Fruit fly (Drosophila melanogaster): ENCODE measurements around the gene CG13731.

The CG13731 gene

dm6 chr3L:17349604-17350003 lies 39.2 kb downstream of the CG13731 start, which contains the start of gene Mip (continued):
- TF ChIP-seq D (optimal IDR thresholded peaks at IDR 0.05) = no peak
- TF ChIP-seq D (GFP tag; optimal IDR thresholded peaks at IDR 0.05) = no peak
- TF ChIP-seq CG3847 (GFP tag; IDR thresholded peaks at IDR 0.05) = 0 out of 2 replicates have a peak, but pooled peaks have one; percentile 8
- TF ChIP-seq repo (GFP tag; optimal IDR thresholded peaks at IDR 0.05) = no peak
- TF ChIP-seq CG17612 (GFP tag; IDR thresholded peaks at IDR 0.05) = no peak
- peak; percentile 39 for TF ChIP-seq Hey (tag; optimal IDR thresholded peaks at IDR 0.05)
- no peak for TF ChIP-seq CG6689 (GFP tag; IDR thresholded peaks at IDR 0.05)
- TF ChIP-seq CG10209 (GFP tag; optimal IDR thresholded peaks at IDR 0.05) = no peak

DNA sequence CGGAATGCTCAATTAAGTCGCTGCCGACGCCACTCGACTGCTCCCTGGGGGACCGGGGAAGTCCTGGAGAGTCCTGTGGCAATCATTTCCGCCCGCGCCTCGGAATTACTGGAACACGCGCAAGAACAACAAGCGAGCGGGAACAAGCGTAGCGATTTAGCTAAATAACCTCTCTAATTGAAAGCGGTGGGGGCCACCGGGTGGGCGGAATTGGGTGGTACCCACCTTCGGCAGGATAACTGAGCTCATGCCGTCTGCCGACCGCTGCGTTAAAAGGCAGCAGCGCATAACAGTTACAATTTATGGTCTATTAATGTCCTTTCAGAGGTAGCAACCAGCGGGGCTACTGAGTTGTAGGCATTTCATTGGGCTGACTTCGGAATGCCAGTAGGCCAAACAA lies 42.4 kb downstream of the CG13731 start:
- TF ChIP-seq lov (optimal IDR thresholded peaks at IDR 0.05) = no peak
- TF ChIP-seq lov (GFP tag; IDR thresholded peaks at IDR 0.05) = no peak
- TF ChIP-seq CG9609 (GFP tag; optimal IDR thresholded peaks at IDR 0.05) = no peak
- TF ChIP-seq CG30020 (tag; optimal IDR thresholded peaks at IDR 0.05) = no peak
- TF ChIP-seq dm (GFP tag; optimal IDR thresholded peaks at IDR 0.05) = no peak
- TF ChIP-seq stc (GFP tag; IDR thresholded peaks at IDR 0.05) = no peak
- TF ChIP-seq abd-A (tag; optimal IDR thresholded peaks at IDR 0.05) = peak; percentile 91
- TF ChIP-seq CG9797 (GFP tag; optimal IDR thresholded peaks at IDR 0.05) = no peak
- TF ChIP-seq mld (GFP tag; IDR thresholded peaks at IDR 0.05; ENCODE audit: partially characterized antibody) = no peak
- TF ChIP-seq mirr (GFP tag; optimal IDR thresholded peaks at IDR 0.05) = peak; percentile 14
- no peak for TF ChIP-seq CG16863 (GFP tag; optimal IDR thresholded peaks at IDR 0.05)
- TF ChIP-seq sisA (GFP tag; IDR thresholded peaks at IDR 0.05) = no peak
- TF ChIP-seq CG12769 (tag; optimal IDR thresholded peaks at IDR 0.05) = no peak
- TF ChIP-seq CG14965 (GFP tag; optimal IDR thresholded peaks at IDR 0.05; ENCODE audit: borderline replicate concordance) = no peak
- TF ChIP-seq corto (GFP tag; optimal IDR thresholded peaks at IDR 0.05) = no peak
- TF ChIP-seq disco-r (GFP tag; optimal IDR thresholded peaks at IDR 0.05) = no peak
- TF ChIP-seq zfh2 (GFP tag; optimal IDR thresholded peaks at IDR 0.05) = no peak
- peak; percentile 72 for TF ChIP-seq Hey (tag; optimal IDR thresholded peaks at IDR 0.05)

DNA sequence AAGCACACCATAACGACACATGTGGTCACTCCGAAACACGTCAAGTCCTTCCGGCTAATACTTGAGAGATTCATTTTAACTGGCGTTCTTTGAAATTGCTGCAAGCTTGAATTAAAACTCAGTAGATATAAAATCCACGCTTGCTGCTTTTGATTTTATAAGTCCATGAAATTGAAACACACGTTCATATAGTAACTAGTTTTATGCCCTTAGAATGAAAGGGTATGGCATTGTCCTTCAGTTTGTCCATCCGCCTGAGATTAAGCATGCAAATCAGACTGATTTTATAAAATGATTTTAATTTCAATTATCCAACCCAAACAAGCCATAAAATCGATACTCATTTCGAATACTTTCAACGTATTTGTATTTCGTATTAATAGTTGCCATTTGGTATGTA lies 44.2 kb downstream of the CG13731 start, which contains the start of gene brv2:
brv2 (minus strand) TSS at position 101 of the 400 bp plus-strand sequence.
- TF ChIP-seq mirr (GFP tag; optimal IDR thresholded peaks at IDR 0.05) (no peak), pb (GFP tag; optimal IDR thresholded peaks at IDR 0.05) (no peak), Tbp (GFP tag; optimal IDR thresholded peaks at IDR 0.05) (no peak), grau (tag; optimal IDR thresholded peaks at IDR 0.05) (no peak), shn (GFP tag; optimal IDR thresholded peaks at IDR 0.05) (no peak), Pdp1 (GFP tag; optimal IDR thresholded peaks at IDR 0.05) (no peak), CG9876 (GFP tag; optimal IDR thresholded peaks at IDR 0.05) (no peak), ken (GFP tag; IDR thresholded peaks at IDR 0.05) (no peak), CG10267 (tag; optimal IDR thresholded peaks at IDR 0.05) (no peak), ind (GFP tag; optimal IDR thresholded peaks at IDR 0.05) (no peak)

dm6 chr3L:17341216-17341615 lies 47.5 kb downstream of the CG13731 start, which contains the start of gene CG13727:
Gene CG13727 (minus strand): TSS chr3L:17341316.
- TF ChIP-seq Ets65A (GFP tag) (peak; percentile 89), Med (GFP tag) (peak; percentile 26), CG34224 (GFP tag; IDR thresholded peaks at IDR 0.05; ENCODE audit: partially characterized antibody) (no peak)
